Fruit fly (Drosophila melanogaster) whole organism, adult: ENCODE measurements around the gene nuf.

Experiments
- CG11617 ChIP-seq: fragments of 200-800 bp; sonication (Bioruptor generic); optimal IDR thresholded peaks from 2 replicates; lab custom pipeline; 2017; ENCODE audit warnings: mild to moderate bottlenecking, missing biosample characterization, missing genetic modification reagents, missing genetic modification characterization
- CG12768 ChIP-seq: fragments of 200-800 bp; sonication (Bioruptor generic); optimal IDR thresholded peaks from 2 replicates; lab custom pipeline; 2017; ENCODE audit warnings: missing biosample characterization, missing genetic modification characterization, mild to moderate bottlenecking, moderate library complexity, missing genetic modification reagents
- CG14711 ChIP-seq: fragments of 200-800 bp; sonication (Bioruptor generic); optimal IDR thresholded peaks from 2 replicates; lab custom pipeline; 2018; ENCODE audit warnings: missing biosample characterization, mild to moderate bottlenecking, missing genetic modification characterization, moderate library complexity
- CG1620 ChIP-seq: fragments of 200-800 bp; sonication (Bioruptor generic); optimal IDR thresholded peaks from 2 replicates; lab custom pipeline; 2016; ENCODE audit warnings: missing biosample characterization, missing genetic modification characterization
- CG33017 ChIP-seq: fragments of 200-800 bp; sonication (Bioruptor generic); optimal IDR thresholded peaks from 2 replicates; lab custom pipeline; 2018; ENCODE audit warnings: missing biosample characterization, mild to moderate bottlenecking, missing genetic modification characterization, moderate library complexity
- CG5204 ChIP-seq: fragments of 200-800 bp; sonication (Bioruptor generic); optimal IDR thresholded peaks from 2 replicates; lab custom pipeline; 2016; ENCODE audit warnings: missing biosample characterization, missing genetic modification characterization
- CG7045 ChIP-seq: fragments of 200-800 bp; sonication (Bioruptor generic); optimal IDR thresholded peaks from 2 replicates; lab custom pipeline; 2017; ENCODE audit warnings: missing biosample characterization, mild to moderate bottlenecking, missing genetic modification characterization
- CG7101 ChIP-seq: fragments of 200-800 bp; sonication (Bioruptor generic); optimal IDR thresholded peaks from 2 replicates; lab custom pipeline; 2018; ENCODE audit warnings: missing biosample characterization, mild to moderate bottlenecking, missing genetic modification characterization, moderate library complexity
- Clk ChIP-seq: fragments of 200-800 bp; sonication (Bioruptor generic); optimal IDR thresholded peaks from 2 replicates; lab custom pipeline; 2017; ENCODE audit warnings: missing biosample characterization, missing genetic modification characterization
- Crg-1 ChIP-seq: fragments of 200-800 bp; sonication (Bioruptor generic); optimal IDR thresholded peaks from 2 replicates; lab custom pipeline; 2016; ENCODE audit warnings: missing biosample characterization, missing genetic modification characterization
- Hr96 ChIP-seq: fragments of 200-800 bp; sonication (Bioruptor generic); optimal IDR thresholded peaks from 2 replicates; lab custom pipeline; 2016; ENCODE audit warnings: missing biosample characterization, missing genetic modification characterization
- Mnt ChIP-seq: fragments of 200-800 bp; sonication (Bioruptor generic); optimal IDR thresholded peaks from 2 replicates; lab custom pipeline; 2016; ENCODE audit warnings: missing biosample characterization, mild to moderate bottlenecking, missing genetic modification characterization
- bab1 ChIP-seq: fragments of 200-800 bp; sonication (Bioruptor generic); optimal IDR thresholded peaks from 3 replicates; lab custom pipeline; 2019; ENCODE audit warnings: missing biosample characterization, mild to moderate bottlenecking, missing genetic modification characterization, moderate library complexity
- cic ChIP-seq: fragments of 200-800 bp; sonication (Bioruptor generic); optimal IDR thresholded peaks from 2 replicates; lab custom pipeline; 2017; ENCODE audit warnings: missing biosample characterization, mild to moderate bottlenecking, missing genetic modification characterization, moderate library complexity
- cnc ChIP-seq, 2 experiments: fragments of >200 bp; optimal IDR thresholded peaks; 2 replicates each; lab custom pipeline; 2017
- kay ChIP-seq: fragments of 200-800 bp; sonication (Bioruptor generic); peaks from one replicate; lab custom pipeline; 2016; ENCODE audit warnings: missing biosample characterization, missing genetic modification characterization, borderline replicate concordance
- ovo ChIP-seq: fragments of 200-800 bp; sonication (Bioruptor generic); optimal IDR thresholded peaks from 2 replicates; lab custom pipeline; 2016; ENCODE audit warnings: missing biosample characterization, missing genetic modification characterization
- pad ChIP-seq: fragments of 200-800 bp; sonication (Bioruptor generic); optimal IDR thresholded peaks from 3 replicates; lab custom pipeline; 2017; ENCODE audit warnings: missing biosample characterization, missing genetic modification characterization, mild to moderate bottlenecking, moderate library complexity, missing genetic modification reagents
- tj ChIP-seq: fragments of 200-800 bp; sonication (Bioruptor generic); optimal IDR thresholded peaks from 3 replicates; lab custom pipeline; 2017; ENCODE audit warnings: missing biosample characterization, mild to moderate bottlenecking, missing genetic modification characterization, moderate library complexity
- toe ChIP-seq: fragments of 200-800 bp; sonication (Bioruptor generic); optimal IDR thresholded peaks from 2 replicates; lab custom pipeline; 2016; ENCODE audit warnings: missing biosample characterization, missing genetic modification characterization

Gene nuf

dm6 chr3L:14233169-14233568, 42.5 kb downstream of the nuf start, which contains the start of gene CG7924:
Gene CG7924, plus strand, starts transcription at chr3L:14233469.
- TF ChIP-seq pad (GFP tag; lab: Kevin White, UChicago), result no peak
- TF ChIP-seq CG7045 (GFP tag; lab: Kevin White, UChicago), result no peak
- peak; percentile 79 for TF ChIP-seq kay (GFP tag; lab: Kevin White, UChicago)

- TF ChIP-seq ovo (GFP tag; lab: Kevin White, UChicago), result no peak
- no peak for TF ChIP-seq pad (GFP tag; lab: Kevin White, UChicago)
- peak; percentile 71 for TF ChIP-seq tj (GFP tag; lab: Kevin White, UChicago)
- TF ChIP-seq CG33017, result no peak
- no peak for TF ChIP-seq CG11617 (GFP tag; lab: Kevin White, UChicago)
- no peak for TF ChIP-seq Clk
- no peak for TF ChIP-seq CG7045 (GFP tag; lab: Kevin White, UChicago)
- no peak for TF ChIP-seq kay (GFP tag; lab: Kevin White, UChicago)
- no peak for TF ChIP-seq CG7101 (tag; lab: Kevin White, UChicago)
- peak; percentile 5 for TF ChIP-seq bab1 (GFP tag; lab: Kevin White, UChicago)
- no peak for TF ChIP-seq CG5204 (GFP tag; lab: Kevin White, UChicago)
These were observed 45.1 kb downstream of the nuf start, which contains the start of gene CG34244 for dm6 chr3L:14235820-14236219. Gene CG34244, minus strand, starts transcription at chr3L:14235941.

- TF ChIP-seq Clk (no peak), CG12768 (GFP tag; lab: Kevin White, UChicago) (no peak), cnc (optimal IDR thresholded peaks at IDR 0.05; lab: Kevin White, UChicago) (no peak)
These were observed 45.7 kb downstream of the nuf start, which contains the start of gene CG7906 for dm6 chr3L:14236335-14236734. Gene CG7906, plus strand, starts transcription at chr3L:14236635.

- no peak for TF ChIP-seq pad (GFP tag; lab: Kevin White, UChicago)
- no peak for TF ChIP-seq ovo (GFP tag; lab: Kevin White, UChicago)
- no peak for TF ChIP-seq CG33017
- TF ChIP-seq CG14711, result no peak
- TF ChIP-seq CG11617 (GFP tag; lab: Kevin White, UChicago), result no peak
- no peak for TF ChIP-seq Mnt (GFP tag; lab: Kevin White, UChicago)
- no peak for TF ChIP-seq Hr96 (GFP tag; lab: Kevin White, UChicago)
- TF ChIP-seq toe (GFP tag; lab: Kevin White, UChicago), result no peak
- no peak for TF ChIP-seq CG1620 (GFP tag; lab: Kevin White, UChicago)
- no peak for TF ChIP-seq tj (GFP tag; lab: Kevin White, UChicago)
- TF ChIP-seq CG7045 (GFP tag; lab: Kevin White, UChicago), result no peak
These were observed 48.7 kb downstream of the nuf start for dm6 chr3L:14239325-14239724.

- TF ChIP-seq cnc (optimal IDR thresholded peaks at IDR 0.05; lab: Kevin White, UChicago) (no peak), Crg-1 (no peak), kay (GFP tag; lab: Kevin White, UChicago) (no peak), CG33017 (no peak), CG12768 (GFP tag; lab: Kevin White, UChicago) (no peak), CG14711 (no peak), tj (GFP tag; lab: Kevin White, UChicago) (no peak), Mnt (GFP tag; lab: Kevin White, UChicago) (no peak)
These were observed 50.4 kb downstream of the nuf start for dm6 chr3L:14241065-14241464.

dm6 chr3L:14253455-14253854, 62.8 kb downstream of the nuf start:
- no peak for TF ChIP-seq CG12768 (GFP tag; lab: Kevin White, UChicago)
- TF ChIP-seq kay (GFP tag; lab: Kevin White, UChicago), result no peak
- no peak for TF ChIP-seq Clk

- TF ChIP-seq CG14711 (no peak), cic (GFP tag; lab: Kevin White, UChicago) (no peak), ovo (GFP tag; lab: Kevin White, UChicago) (no peak), CG33017 (no peak), kay (GFP tag; lab: Kevin White, UChicago) (no peak), bab1 (GFP tag; lab: Kevin White, UChicago) (no peak), CG5204 (GFP tag; lab: Kevin White, UChicago) (no peak), cnc (optimal IDR thresholded peaks at IDR 0.05; lab: Kevin White, UChicago) (no peak), CG11617 (GFP tag; lab: Kevin White, UChicago) (no peak), CG12768 (GFP tag; lab: Kevin White, UChicago) (no peak), Mnt (GFP tag; lab: Kevin White, UChicago) (no peak)
These were observed 72.1 kb downstream of the nuf start for dm6 chr3L:14262770-14263169.
